Fruit fly (Drosophila melanogaster): ENCODE data around the gene CG45603.

The CG45603 gene

dm6 chrX:12268191-12268590 is 6.2 kb upstream of the CG45603 start (continued):
- no peak for TF ChIP-seq CoRest (tag; optimal IDR thresholded peaks at IDR 0.05)
- TF ChIP-seq fd3F (GFP tag; optimal IDR thresholded peaks at IDR 0.05), result no peak
- TF ChIP-seq CG6683 (GFP tag; optimal IDR thresholded peaks at IDR 0.05), result no peak

dm6 chrX:12273900-12274299 is 535 bp upstream of the CG45603 start:
- TF ChIP-seq CG6272 (GFP tag; IDR thresholded peaks at IDR 0.05) (0 out of 2 replicates have a peak, but pooled peaks have one; percentile 13), CG12071 (GFP tag; optimal IDR thresholded peaks at IDR 0.05) (no peak), Optix (GFP tag; IDR thresholded peaks at IDR 0.05) (0 out of 3 replicates have a peak, but pooled peaks have one; percentile 11), wor (GFP tag; IDR thresholded peaks at IDR 0.05) (no peak), sob (GFP tag; IDR thresholded peaks at IDR 0.05) (no peak), pum (GFP tag; optimal IDR thresholded peaks at IDR 0.05) (no peak), Hr39 (optimal IDR thresholded peaks at IDR 0.05) (peak; percentile 74)

- TF ChIP-seq gt (GFP tag; IDR thresholded peaks at IDR 0.05) (no peak), CG12236 (GFP tag; optimal IDR thresholded peaks at IDR 0.05) (no peak), zen (tag; optimal IDR thresholded peaks at IDR 0.05) (peak; percentile 79), Deaf1 (tag; optimal IDR thresholded peaks at IDR 0.05) (no peak), CG6813 (GFP tag; optimal IDR thresholded peaks at IDR 0.05) (no peak), bsh (GFP tag; optimal IDR thresholded peaks at IDR 0.05) (no peak), kah (GFP tag; optimal IDR thresholded peaks at IDR 0.05) (no peak), CG10209 (GFP tag; optimal IDR thresholded peaks at IDR 0.05) (peak; percentile 26), sqz (GFP tag; optimal IDR thresholded peaks at IDR 0.05) (no peak), CG6854 (GFP tag; optimal IDR thresholded peaks at IDR 0.05) (no peak), Vsx1 (GFP tag; optimal IDR thresholded peaks at IDR 0.05) (no peak), tx (GFP tag; optimal IDR thresholded peaks at IDR 0.05) (no peak), H2.0 (GFP tag; IDR thresholded peaks at IDR 0.05) (no peak), CG17912 (GFP tag; optimal IDR thresholded peaks at IDR 0.05) (no peak), wek (GFP tag; optimal IDR thresholded peaks at IDR 0.05) (no peak), stwl (tag; optimal IDR thresholded peaks at IDR 0.05) (no peak), Mrtf (GFP tag; IDR thresholded peaks at IDR 0.05) (no peak), rib (GFP tag; IDR thresholded peaks at IDR 0.05) (no peak), zfh1 (GFP tag; IDR thresholded peaks at IDR 0.05) (no peak), CG18764 (GFP tag; optimal IDR thresholded peaks at IDR 0.05) (no peak), MTF-1 (GFP tag; optimal IDR thresholded peaks at IDR 0.05; ENCODE audit: borderline replicate concordance) (peak; percentile 27), Tbp (GFP tag; optimal IDR thresholded peaks at IDR 0.05) (no peak), CG2202 (tag; optimal IDR thresholded peaks at IDR 0.05) (no peak), Fer1 (GFP tag; optimal IDR thresholded peaks at IDR 0.05) (no peak), lov (optimal IDR thresholded peaks at IDR 0.05) (no peak), lov (GFP tag; IDR thresholded peaks at IDR 0.05) (no peak), BEAF-32 (GFP tag; optimal IDR thresholded peaks at IDR 0.05) (no peak), CG11560 (tag; IDR thresholded peaks at IDR 0.05) (no peak), CG11456 (GFP tag; IDR thresholded peaks at IDR 0.05) (no peak), jing (GFP tag; optimal IDR thresholded peaks at IDR 0.05) (no peak), cwo (GFP tag; optimal IDR thresholded peaks at IDR 0.05) (no peak), bigmax (GFP tag; optimal IDR thresholded peaks at IDR 0.05) (no peak), CG31441 (GFP tag; IDR thresholded peaks at IDR 0.05) (0 out of 2 replicates have a peak, but pooled peaks have one; percentile 10), her (GFP tag; optimal IDR thresholded peaks at IDR 0.05) (no peak), sens (GFP tag) (peak; percentile 79), oc (tag; optimal IDR thresholded peaks at IDR 0.05) (no peak), CG1832 (GFP tag; optimal IDR thresholded peaks at IDR 0.05) (no peak), ac (GFP tag; optimal IDR thresholded peaks at IDR 0.05) (peak; percentile 35), HLH3B (GFP tag; IDR thresholded peaks at IDR 0.05) (no peak)
Observed at dm6 chrX:12276663-12277062, 2.2 kb downstream of the CG45603 start.
